Worm (Caenorhabditis elegans): ENCODE results near the gene daf-7.
A peak's percentile ranks its signal among the peaks of the same experiment; 100 is the strongest.

daf-7 gene

DNA sequence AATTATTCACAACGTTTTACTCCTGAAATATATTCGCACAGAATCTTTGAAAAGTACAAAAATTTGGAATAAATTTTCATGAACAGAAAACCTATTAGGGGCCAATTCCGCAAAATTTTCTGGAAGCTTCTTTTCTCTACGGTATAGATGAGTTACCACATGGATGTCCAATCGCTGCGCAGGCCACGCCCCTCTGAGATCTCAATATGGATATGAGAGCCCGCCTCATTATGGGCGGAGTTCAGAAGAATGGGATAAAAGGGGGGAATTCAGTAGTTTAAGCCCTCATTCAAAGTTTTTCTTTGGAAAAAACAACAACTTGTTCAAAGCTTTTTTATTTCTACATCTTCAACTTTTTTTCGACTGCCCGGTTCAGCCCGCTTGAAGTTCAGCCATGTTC lies at the start of gene daf-7:
Gene daf-7 (plus strand): TSS at position 301 of the 400 bp plus-strand sequence.
- no peak for TF ChIP-seq ceh-82 (tag; optimal IDR thresholded peaks at IDR 0.05)

DNA sequence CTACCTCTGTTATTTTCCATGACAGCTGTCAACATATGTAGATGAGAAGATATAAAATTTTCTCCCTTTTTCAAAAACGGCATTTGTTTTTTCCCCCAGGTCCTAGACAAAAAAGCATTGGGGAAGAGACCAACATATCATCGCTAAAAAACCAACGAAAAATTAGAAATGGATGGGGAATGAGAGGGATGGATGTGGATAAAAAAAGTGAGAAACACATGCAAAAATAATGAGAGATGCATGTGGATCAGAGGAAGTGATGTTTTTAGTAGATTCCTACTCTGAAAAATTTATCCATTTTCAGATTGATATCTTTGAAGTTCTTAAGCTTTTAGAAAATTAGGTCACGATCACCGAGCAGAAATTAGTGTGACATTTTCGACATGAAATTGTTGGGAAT lies 49.1 kb upstream of the daf-7 start:
- TF ChIP-seq dsc-1 (tag; optimal IDR thresholded peaks at IDR 0.05) (peak; percentile 85), tbx-2 (tag; optimal IDR thresholded peaks at IDR 0.05) (no peak)

DNA sequence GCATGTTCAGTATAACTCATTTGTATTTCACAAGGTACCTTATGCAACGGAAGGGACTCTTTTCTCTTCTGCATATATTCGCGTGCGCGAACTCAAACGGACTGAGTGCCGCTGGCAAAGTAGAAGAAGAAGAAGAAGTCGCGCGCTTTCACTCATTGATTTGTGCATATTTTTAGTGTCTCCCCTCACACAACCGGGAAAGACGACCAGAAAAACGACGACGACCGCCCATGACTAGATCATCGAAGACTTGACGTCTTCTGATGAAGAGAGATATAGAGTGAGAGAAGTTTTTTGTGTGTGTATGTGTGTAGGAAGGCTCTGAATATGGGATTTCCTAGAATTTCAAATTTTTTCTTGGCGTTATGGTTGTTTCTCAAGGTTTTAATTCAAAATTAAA lies 47.2 kb upstream of the daf-7 start:
- TF ChIP-seq lin-35 (GFP tag; optimal IDR thresholded peaks at IDR 0.05) (peak in 1 of 2 experiments; percentile 15), ceh-82 (tag; optimal IDR thresholded peaks at IDR 0.05) (peak in 2 of 3 experiments; percentile 10 to 60), nhr-90 (tag; optimal IDR thresholded peaks at IDR 0.05; ENCODE audit: poor library complexity) (no peak), mep-1 (tag; optimal IDR thresholded peaks at IDR 0.05) (peak; percentile 20), C16A3.4 (tag; optimal IDR thresholded peaks at IDR 0.05) (no peak), nhr-47 (tag; optimal IDR thresholded peaks at IDR 0.05) (peak; percentile 51), fkh-10 (GFP tag; optimal IDR thresholded peaks at IDR 0.05) (peak; percentile 58), fkh-8 (tag; optimal IDR thresholded peaks at IDR 0.05) (peak; percentile 89), nhr-71 (tag; optimal IDR thresholded peaks at IDR 0.05) (peak; percentile 62), lin-14 (GFP tag; optimal IDR thresholded peaks at IDR 0.05) (peak; percentile 88), unc-86 (tag; optimal IDR thresholded peaks at IDR 0.05) (peak; percentile 78), snu-23 (GFP tag; optimal IDR thresholded peaks at IDR 0.05) (peak; percentile 2), swsn-7 (tag; optimal IDR thresholded peaks at IDR 0.05) (peak; percentile 38), isw-1 (GFP tag; IDR thresholded peaks at IDR 0.05) (peak; percentile 26; the same call in 1 of the 2 replicates), dsc-1 (tag; optimal IDR thresholded peaks at IDR 0.05) (peak; percentile 13), efl-1 (optimal IDR thresholded peaks at IDR 0.05) (no peak), efl-1 (GFP tag; optimal IDR thresholded peaks at IDR 0.05 in 1 of 2) (no peak), nhr-20 (tag; optimal IDR thresholded peaks at IDR 0.05) (no peak), lsy-2 (tag; optimal IDR thresholded peaks at IDR 0.05) (peak in 1 of 2 experiments; percentile 21), egl-13 (tag; optimal IDR thresholded peaks at IDR 0.05) (peak; percentile 49), snpc-4 (tag; optimal IDR thresholded peaks at IDR 0.05) (peak; percentile 16), lin-15B (tag; optimal IDR thresholded peaks at IDR 0.05) (no peak), tbx-2 (tag; optimal IDR thresholded peaks at IDR 0.05) (peak; percentile 11)

DNA sequence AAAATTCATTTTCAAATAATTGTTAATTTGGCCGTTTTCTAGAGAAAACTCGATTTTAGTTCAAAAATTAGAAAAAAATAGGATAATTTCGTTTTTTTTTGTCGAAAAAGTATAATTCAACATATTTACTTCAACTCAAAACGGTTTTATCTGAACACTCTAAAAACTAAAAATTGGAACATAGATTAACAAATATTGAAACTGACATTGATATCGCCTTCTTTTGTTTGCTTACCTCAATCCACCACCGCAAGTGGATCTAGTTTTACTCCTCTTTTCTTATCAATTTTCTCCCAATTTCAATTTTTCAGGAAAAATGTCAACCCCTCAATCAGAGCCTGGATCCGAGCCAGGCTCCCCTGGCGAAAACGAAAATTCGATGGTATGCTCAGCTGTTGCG lies 46.8 kb upstream of the daf-7 start, which contains the start of gene ptl-1:
Gene ptl-1 (plus strand): TSS at position 301 of the 400 bp plus-strand sequence.
- TF ChIP-seq fkh-10 (GFP tag; optimal IDR thresholded peaks at IDR 0.05) (no peak), Y116A8C.19 (tag; optimal IDR thresholded peaks at IDR 0.05; ENCODE audit: borderline replicate concordance) (no peak)

DNA sequence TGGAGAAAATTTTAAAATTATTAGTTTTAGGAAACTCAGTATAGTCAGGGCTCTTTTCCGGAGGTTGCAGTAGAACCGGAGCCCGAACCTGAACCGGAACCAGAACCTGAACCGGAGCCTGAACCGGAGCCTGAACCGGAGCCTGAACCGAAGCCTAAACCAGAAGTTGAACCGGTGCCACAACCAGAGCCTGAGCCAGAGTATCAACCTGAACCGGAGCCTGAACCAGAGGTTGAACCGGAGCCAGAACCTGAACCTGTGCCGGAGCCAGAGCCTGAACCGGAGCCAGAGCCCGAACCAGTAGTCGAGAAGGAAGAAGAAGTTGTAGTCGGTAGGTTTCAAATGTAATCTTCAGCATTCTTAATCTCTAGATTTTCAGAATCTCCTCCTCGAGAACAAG lies 43.1 kb upstream of the daf-7 start:
- TF ChIP-seq ceh-8 (GFP tag; optimal IDR thresholded peaks at IDR 0.05) = peak; percentile 17
- no peak for TF ChIP-seq tlp-1 (tag; optimal IDR thresholded peaks at IDR 0.05)

DNA sequence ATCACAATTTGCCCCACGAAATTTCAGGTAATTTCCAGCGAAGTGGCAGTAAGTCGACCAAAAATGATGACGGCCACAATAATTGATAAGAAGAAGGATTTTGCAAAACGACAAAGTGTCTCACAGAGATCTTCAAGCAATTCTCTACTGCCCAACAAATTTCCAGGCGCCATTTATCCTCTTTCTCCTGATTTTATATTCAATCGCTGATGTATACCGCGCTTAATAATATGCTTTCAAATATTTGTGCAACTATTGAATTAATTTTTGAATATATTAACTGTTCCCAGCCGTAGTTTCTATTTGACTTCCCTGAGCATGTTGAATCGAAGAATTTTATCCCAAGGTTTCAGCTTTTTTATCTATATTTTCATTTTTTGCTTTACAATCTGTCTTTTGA lies 40.7 kb upstream of the daf-7 start, which contains the start of gene tpst-2:
Gene tpst-2 (plus strand): TSS at position 301 of the 400 bp plus-strand sequence.
- no peak for TF ChIP-seq aha-1 (tag; optimal IDR thresholded peaks at IDR 0.05)
- no peak for TF ChIP-seq fkh-8 (tag; optimal IDR thresholded peaks at IDR 0.05)
- TF ChIP-seq pax-3 (tag; optimal IDR thresholded peaks at IDR 0.05) = no peak
- no peak for TF ChIP-seq swsn-7 (tag; optimal IDR thresholded peaks at IDR 0.05)
- TF ChIP-seq hpl-2 (GFP tag; optimal IDR thresholded peaks at IDR 0.05) = no peak
- TF ChIP-seq mef-2 (tag; optimal IDR thresholded peaks at IDR 0.05) = no peak
- TF ChIP-seq snu-23 (GFP tag; optimal IDR thresholded peaks at IDR 0.05) = no peak
- TF ChIP-seq zip-4 (GFP tag; optimal IDR thresholded peaks at IDR 0.05) = no peak
- no peak for TF ChIP-seq pag-3 (tag; optimal IDR thresholded peaks at IDR 0.05; ENCODE audit: borderline replicate concordance, insufficient read depth)
- TF ChIP-seq blmp-1 (tag; optimal IDR thresholded peaks at IDR 0.05) = no peak
- no peak for TF ChIP-seq lsy-2 (tag; optimal IDR thresholded peaks at IDR 0.05)
- no peak for TF ChIP-seq fos-1 (tag; optimal IDR thresholded peaks at IDR 0.05)
- no peak for TF ChIP-seq nhr-19 (GFP tag; conservative IDR thresholded peaks at IDR 0.05)
- TF ChIP-seq ceh-88 (GFP tag; IDR thresholded peaks at IDR 0.05) = no peak
- TF ChIP-seq lir-3 (tag; optimal IDR thresholded peaks at IDR 0.05; ENCODE audit: poor library complexity) = no peak
- no peak for TF ChIP-seq efl-3 (GFP tag; optimal IDR thresholded peaks at IDR 0.05)
- TF ChIP-seq nhr-76 (tag; optimal IDR thresholded peaks at IDR 0.05) = no peak
- TF ChIP-seq efl-1 (optimal IDR thresholded peaks at IDR 0.05) = no peak
- TF ChIP-seq efl-1 (GFP tag; optimal IDR thresholded peaks at IDR 0.05 in 1 of 2) = no peak
- no peak for TF ChIP-seq nhr-20 (tag; optimal IDR thresholded peaks at IDR 0.05)
- TF ChIP-seq nhr-28 (tag; optimal IDR thresholded peaks at IDR 0.05) = no peak

All from whole organism, L1 larva.